Fruit fly (Drosophila melanogaster): ENCODE data around the gene Eig71Ef.

- TF ChIP-seq CG4318 (GFP tag; optimal IDR thresholded peaks at IDR 0.05): no peak
- no peak for TF ChIP-seq Met (GFP tag; optimal IDR thresholded peaks at IDR 0.05)
- no peak for TF ChIP-seq eg (GFP tag; IDR thresholded peaks at IDR 0.05)
- TF ChIP-seq CG6163 (GFP tag; IDR thresholded peaks at IDR 0.05): no peak
- no peak for TF ChIP-seq OdsH (GFP tag; optimal IDR thresholded peaks at IDR 0.05)
- TF ChIP-seq CG3919 (GFP tag; optimal IDR thresholded peaks at IDR 0.05): no peak
- no peak for TF ChIP-seq CG6808 (GFP tag; optimal IDR thresholded peaks at IDR 0.05)
- TF ChIP-seq Sox15 (GFP tag; optimal IDR thresholded peaks at IDR 0.05): no peak
- TF ChIP-seq cyc (GFP tag; optimal IDR thresholded peaks at IDR 0.05): no peak
- TF ChIP-seq CG10631 (GFP tag; optimal IDR thresholded peaks at IDR 0.05): no peak
These were observed 29.9 kb downstream of the Eig71Ef start for dm6 chr3L:15627295-15627694.
